Fruit fly (Drosophila melanogaster): Measurements from ENCODE around the gene Kap-alpha3.

The Kap-alpha3 gene

DNA sequence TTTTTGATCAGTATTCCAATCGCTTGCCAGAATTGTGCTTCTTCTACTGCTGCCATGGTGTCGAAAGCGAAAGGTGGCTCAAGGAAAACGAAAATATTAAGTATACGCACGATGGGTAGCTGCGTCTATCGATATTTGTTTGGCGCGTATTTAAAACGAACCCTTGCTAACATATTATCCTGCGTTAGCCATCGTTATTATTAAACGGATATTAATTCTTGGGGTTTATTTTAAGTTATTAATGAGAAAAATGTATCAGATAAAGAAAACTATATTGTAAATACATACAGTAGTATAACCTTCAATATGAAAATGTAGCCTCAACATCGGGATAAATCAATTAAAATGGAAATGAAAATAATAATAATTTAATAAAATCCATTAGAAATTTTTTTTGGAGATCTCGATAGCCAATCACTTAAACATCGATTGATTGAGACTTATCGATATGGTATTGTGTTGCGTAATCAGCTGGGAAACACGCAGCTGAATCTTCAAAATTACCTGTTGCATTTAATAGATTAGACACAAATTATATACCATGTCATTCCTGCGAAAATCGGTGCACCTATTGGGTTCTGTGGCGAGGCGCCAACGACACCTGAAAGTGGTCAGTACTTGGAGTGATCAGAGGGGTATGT is 22.1 kb downstream of the Kap-alpha3 start, which contains the start of the genes CG9386 and BckdhA (continued):
- TF ChIP-seq phol (tag; optimal IDR thresholded peaks at IDR 0.05): peak; percentile 60
- peak; percentile 47 for TF ChIP-seq CG4424 (GFP tag; optimal IDR thresholded peaks at IDR 0.05)
- no peak for TF ChIP-seq gt (GFP tag; IDR thresholded peaks at IDR 0.05)
- TF ChIP-seq CG6765 (GFP tag; optimal IDR thresholded peaks at IDR 0.05): peak; percentile 27
- peak; percentile 80 for TF ChIP-seq CG9932 (GFP tag; IDR thresholded peaks at IDR 0.05)
- peak; percentile 2 for TF ChIP-seq CG18011 (GFP tag; optimal IDR thresholded peaks at IDR 0.05)
- TF ChIP-seq Sox100B (GFP tag; optimal IDR thresholded peaks at IDR 0.05): no peak
- no peak for TF ChIP-seq CG6854 (GFP tag; optimal IDR thresholded peaks at IDR 0.05)
- TF ChIP-seq Jarid2 (GFP tag; optimal IDR thresholded peaks at IDR 0.05): no peak
- TF ChIP-seq CG5245 (GFP tag; optimal IDR thresholded peaks at IDR 0.05): peak; percentile 0
- TF ChIP-seq CG10147 (GFP tag; optimal IDR thresholded peaks at IDR 0.05): peak; percentile 42
- no peak for TF ChIP-seq Side (GFP tag; optimal IDR thresholded peaks at IDR 0.05)
- TF ChIP-seq CG9797 (GFP tag; optimal IDR thresholded peaks at IDR 0.05): no peak
- TF ChIP-seq CG8359 (GFP tag; optimal IDR thresholded peaks at IDR 0.05; ENCODE audit: borderline replicate concordance): no peak
- TF ChIP-seq CG30020 (tag; optimal IDR thresholded peaks at IDR 0.05): peak; percentile 26
- TF ChIP-seq D (optimal IDR thresholded peaks at IDR 0.05): no peak
- TF ChIP-seq D (GFP tag; optimal IDR thresholded peaks at IDR 0.05): no peak
- TF ChIP-seq dimm (GFP tag; IDR thresholded peaks at IDR 0.05): no peak
- TF ChIP-seq CG3163 (GFP tag; optimal IDR thresholded peaks at IDR 0.05): peak; percentile 14
- TF ChIP-seq toy (GFP tag; IDR thresholded peaks at IDR 0.05): no peak
- peak; percentile 56; the same call in 1 of the 2 replicates for TF ChIP-seq ato (GFP tag; IDR thresholded peaks at IDR 0.05; ENCODE audit: partially characterized antibody)
- TF ChIP-seq Eip74EF (GFP tag; optimal IDR thresholded peaks at IDR 0.05): no peak
- no peak for TF ChIP-seq CG34422 (GFP tag; IDR thresholded peaks at IDR 0.05)
- peak; percentile 38 for TF ChIP-seq D19A (tag; optimal IDR thresholded peaks at IDR 0.05)
- peak; percentile 75 for TF ChIP-seq mam (GFP tag; optimal IDR thresholded peaks at IDR 0.05)
- TF ChIP-seq lilli (GFP tag; optimal IDR thresholded peaks at IDR 0.05): peak; percentile 78
- peak; percentile 52 for TF ChIP-seq Hr3 (GFP tag; optimal IDR thresholded peaks at IDR 0.05)
- TF ChIP-seq CG2678 (tag; optimal IDR thresholded peaks at IDR 0.05): peak; percentile 63
- no peak for TF ChIP-seq CrebB (tag; optimal IDR thresholded peaks at IDR 0.05)
- TF ChIP-seq maf-S (GFP tag; optimal IDR thresholded peaks at IDR 0.05): peak; percentile 46
- no peak for TF ChIP-seq CG17328 (GFP tag; IDR thresholded peaks at IDR 0.05)
- no peak for TF ChIP-seq Trl (optimal IDR thresholded peaks at IDR 0.05)
- TF ChIP-seq Trl (GFP tag; optimal IDR thresholded peaks at IDR 0.05): peak; percentile 52
- TF ChIP-seq sima (GFP tag; optimal IDR thresholded peaks at IDR 0.05): no peak
- TF ChIP-seq CG7928 (GFP tag; optimal IDR thresholded peaks at IDR 0.05): no peak
- TF ChIP-seq CG16813 (GFP tag; IDR thresholded peaks at IDR 0.05; ENCODE audit: partially characterized antibody): peak; percentile 70
- peak; percentile 29 for TF ChIP-seq Myb (GFP tag; optimal IDR thresholded peaks at IDR 0.05)
- TF ChIP-seq CG9609 (GFP tag; optimal IDR thresholded peaks at IDR 0.05): peak; percentile 65
- TF ChIP-seq Camta (GFP tag; optimal IDR thresholded peaks at IDR 0.05): no peak
- TF ChIP-seq CG42726 (GFP tag; IDR thresholded peaks at IDR 0.05; ENCODE audit: partially characterized antibody): peak; percentile 50; the same call in 1 of the 2 replicates
- peak; percentile 58 for TF ChIP-seq zfh2 (GFP tag; optimal IDR thresholded peaks at IDR 0.05)
- no peak for TF ChIP-seq stwl (tag; optimal IDR thresholded peaks at IDR 0.05)
- TF ChIP-seq CG10462 (GFP tag; optimal IDR thresholded peaks at IDR 0.05): no peak
- peak; percentile 35 for TF ChIP-seq D19B (GFP tag; optimal IDR thresholded peaks at IDR 0.05)
- TF ChIP-seq CG10209 (GFP tag; optimal IDR thresholded peaks at IDR 0.05): peak; percentile 32
- no peak for TF ChIP-seq ftz-f1 (GFP tag; optimal IDR thresholded peaks at IDR 0.05)
- peak; percentile 46 for TF ChIP-seq fu2 (GFP tag; optimal IDR thresholded peaks at IDR 0.05)
- TF ChIP-seq ham (GFP tag; IDR thresholded peaks at IDR 0.05): no peak
- no peak for TF ChIP-seq CG10321 (GFP tag; IDR thresholded peaks at IDR 0.05)
- no peak for TF ChIP-seq zf30C (GFP tag; optimal IDR thresholded peaks at IDR 0.05)
- TF ChIP-seq ems (GFP tag; optimal IDR thresholded peaks at IDR 0.05): peak; percentile 53

Measured in whole organism, embryonic.